Worm (Caenorhabditis elegans) whole organism, L3 larva: ENCODE results near the gene nurf-1.

ENCODE experiments used
- aly-2 ChIP-seq: fragments of 150-350 bp; optimal IDR thresholded peaks from 2 replicates; lab custom pipeline; 2014; ENCODE audit warnings: missing biosample characterization, missing genetic modification characterization
- ama-1 ChIP-seq: fragments of 150-350 bp; optimal IDR thresholded peaks from 2 replicates; lab custom pipeline; 2018
- nfya-1 ChIP-seq: sonication (generic microtip); optimal IDR thresholded peaks from 2 replicates; lab custom pipeline; 2017; ENCODE audit warnings: missing genetic modification characterization, mild to moderate bottlenecking, missing compliant biosample characterization, antibody characterized with exemption, moderate library complexity; ENCODE audit not compliant: insufficient read depth
- nhr-11 ChIP-seq: fragments of 150-350 bp; optimal IDR thresholded peaks from 2 replicates; lab custom pipeline; 2014; ENCODE audit warnings: missing biosample characterization, missing genetic modification characterization
- nhr-28 ChIP-seq: fragments of 150-350 bp; optimal IDR thresholded peaks from 2 replicates; lab custom pipeline; 2014; ENCODE audit warnings: missing biosample characterization, missing genetic modification characterization
- snpc-4 ChIP-seq: fragments of 150-350 bp; optimal IDR thresholded peaks from 2 replicates; lab custom pipeline; 2014; ENCODE audit warnings: missing biosample characterization, missing genetic modification characterization
- unc-39 ChIP-seq: sonication (generic microtip); optimal IDR thresholded peaks from 4 replicates; lab custom pipeline; 2017; ENCODE audit warnings: missing biosample characterization, missing genetic modification characterization

ce11 chrII:14388213-14388612 is 2.3 kb upstream of the nurf-1 start, which contains the start of gene F26H11.8:
- TF ChIP-seq nhr-11 (tag; lab: Kevin White, UChicago) (no peak), ama-1 (lab: Kevin White, UChicago) (no peak), nfya-1 (tag; lab: Kevin White, UChicago) (no peak), aly-2 (tag; lab: Kevin White, UChicago) (no peak), nhr-28 (tag; lab: Kevin White, UChicago) (no peak), snpc-4 (tag; lab: Kevin White, UChicago) (no peak), unc-39 (no peak)
